Worm (Caenorhabditis elegans): Measurements from ENCODE around the gene vha-7.

DNA sequence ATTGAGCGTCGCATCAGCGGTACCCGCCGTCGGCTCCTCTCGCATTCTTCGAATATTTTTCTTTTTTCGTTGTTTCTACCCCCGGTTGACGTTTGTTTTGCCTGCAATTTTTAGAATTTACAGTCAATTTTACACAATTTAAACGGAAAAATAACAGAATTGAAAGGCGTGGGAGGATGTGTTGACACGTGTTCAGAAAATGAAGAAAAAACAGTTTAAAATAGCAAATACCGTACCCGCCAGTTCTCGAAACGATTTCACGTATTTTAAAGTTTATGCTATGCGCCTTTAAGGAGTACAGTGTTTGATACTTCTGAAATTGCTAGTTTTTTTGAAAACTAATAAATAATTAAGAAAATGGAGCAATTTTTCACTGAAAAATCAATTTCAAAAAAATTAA lies 9.3 kb upstream of the vha-7 start, which contains the start of gene ark-1:
- TF ChIP-seq snpc-4 (tag; optimal IDR thresholded peaks at IDR 0.05) (no peak), ztf-4 (tag; optimal IDR thresholded peaks at IDR 0.05) (no peak), ZK546.5 (tag; optimal IDR thresholded peaks at IDR 0.05) (no peak), mdl-1 (tag; optimal IDR thresholded peaks at IDR 0.05) (no peak), elt-1 (tag; optimal IDR thresholded peaks at IDR 0.05) (no peak), pha-4 (tag; optimal IDR thresholded peaks at IDR 0.05) (no peak), lin-15B (tag; optimal IDR thresholded peaks at IDR 0.05) (no peak), nhr-11 (tag; optimal IDR thresholded peaks at IDR 0.05) (no peak), skn-1 (tag; optimal IDR thresholded peaks at IDR 0.05) (no peak), ztf-11 (tag; optimal IDR thresholded peaks at IDR 0.05) (no peak), nhr-76 (tag; optimal IDR thresholded peaks at IDR 0.05) (no peak), nhr-237 (tag; optimal IDR thresholded peaks at IDR 0.05) (no peak), sea-2 (GFP tag; optimal IDR thresholded peaks at IDR 0.05) (no peak), nhr-77 (tag; optimal IDR thresholded peaks at IDR 0.05) (no peak)
